Worm (Caenorhabditis elegans): ENCODE measurements around the gene slt-1.

slt-1 gene

DNA sequence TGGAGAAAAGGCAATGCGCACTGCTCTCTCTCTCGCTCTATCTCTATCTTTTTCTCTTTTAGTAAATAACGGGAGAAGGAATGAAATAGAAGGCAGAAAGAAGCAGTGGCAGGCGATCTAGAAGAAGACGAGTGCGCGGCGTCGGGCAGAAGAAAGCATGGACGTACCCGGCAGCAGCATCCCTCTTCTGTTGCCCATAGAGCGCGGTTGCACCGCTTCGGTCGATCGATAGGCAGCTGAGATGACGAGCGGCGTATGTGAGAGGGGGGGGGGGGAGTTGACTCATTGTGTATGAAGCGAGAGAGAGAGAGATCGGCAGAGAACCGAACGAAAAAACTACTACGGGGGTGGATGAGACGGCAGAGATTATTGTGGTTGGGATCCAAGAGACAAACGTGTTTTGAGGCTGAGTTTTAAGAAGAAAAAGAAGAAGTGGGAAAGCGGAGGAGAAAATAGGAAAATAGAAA is 34.1 kb downstream of the slt-1 start (continued):
- TF ChIP-seq unc-62 (GFP tag; optimal IDR thresholded peaks at IDR 0.05 in 1 of 2) (peak in 1 of 2 experiments; percentile 70), unc-62 (tag; optimal IDR thresholded peaks at IDR 0.05) (peak; percentile 3), ceh-82 (tag; optimal IDR thresholded peaks at IDR 0.05) (no peak), gei-8 (GFP tag; optimal IDR thresholded peaks at IDR 0.05) (peak; percentile 82), tra-1 (GFP tag; IDR thresholded peaks at IDR 0.05) (peak; percentile 76), lin-1 (GFP tag; IDR thresholded peaks at IDR 0.05) (0 out of 2 replicates have a peak, but pooled peaks have one; percentile 52), lin-39 (tag; optimal IDR thresholded peaks at IDR 0.05) (no peak), snpc-1.2 (GFP tag; IDR thresholded peaks at IDR 0.05) (0 out of 2 replicates have a peak, but pooled peaks have one; percentile 24), aly-2 (tag; optimal IDR thresholded peaks at IDR 0.05) (no peak), ceh-62 (tag; optimal IDR thresholded peaks at IDR 0.05) (no peak), nhr-11 (tag; optimal IDR thresholded peaks at IDR 0.05) (peak; percentile 92), nhr-48 (tag; optimal IDR thresholded peaks at IDR 0.05) (peak; percentile 91), F49E8.2 (tag; optimal IDR thresholded peaks at IDR 0.05; ENCODE audit: borderline replicate concordance) (no peak), dmd-8 (GFP tag; IDR thresholded peaks at IDR 0.05) (no peak), lim-7 (GFP tag; IDR thresholded peaks at IDR 0.05) (no peak), egl-43 (GFP tag; IDR thresholded peaks at IDR 0.05) (peak; percentile 95), F10B5.3 (tag; optimal IDR thresholded peaks at IDR 0.05) (peak; percentile 36), attf-4 (tag; optimal IDR thresholded peaks at IDR 0.05) (no peak), D1046.2 (GFP tag; IDR thresholded peaks at IDR 0.05) (no peak), dmd-9 (GFP tag; IDR thresholded peaks at IDR 0.05) (0 out of 2 replicates have a peak, but pooled peaks have one; percentile 65), hif-1 (tag; optimal IDR thresholded peaks at IDR 0.05) (peak; percentile 31 to 88), dpl-1 (GFP tag; optimal IDR thresholded peaks at IDR 0.05) (peak; percentile 63), ZK337.2 (GFP tag; IDR thresholded peaks at IDR 0.05) (0 out of 2 replicates have a peak, but pooled peaks have one; percentile 44), daf-12 (tag; optimal IDR thresholded peaks at IDR 0.05) (no peak), nhr-102 (tag; optimal IDR thresholded peaks at IDR 0.05) (peak; percentile 75), aha-1 (tag) (peak; percentile 99), set-16 (GFP tag; IDR thresholded peaks at IDR 0.05) (peak; percentile 99), T20F7.1 (GFP tag; optimal IDR thresholded peaks at IDR 0.05) (peak; percentile 81), nhr-77 (tag; optimal IDR thresholded peaks at IDR 0.05) (peak; percentile 76), nhr-25 (tag; optimal IDR thresholded peaks at IDR 0.05; ENCODE audit: borderline replicate concordance, insufficient read depth) (peak; percentile 91), vab-7 (GFP tag; IDR thresholded peaks at IDR 0.05) (peak; percentile 58; the same call in 1 of the 2 replicates), mes-2 (tag; optimal IDR thresholded peaks at IDR 0.05; ENCODE audit: poor library complexity, severe bottlenecking) (peak; percentile 76), Y75B8A.6 (GFP tag; IDR thresholded peaks at IDR 0.05) (no peak), ceh-28 (tag; optimal IDR thresholded peaks at IDR 0.05) (peak; percentile 90), nhr-41 (GFP tag; IDR thresholded peaks at IDR 0.05) (no peak), daf-8 (GFP tag; IDR thresholded peaks at IDR 0.05) (no peak), unc-39 (tag; optimal IDR thresholded peaks at IDR 0.05) (no peak), lsy-2 (tag; optimal IDR thresholded peaks at IDR 0.05) (peak; percentile 73 to 88), ztf-7 (tag; optimal IDR thresholded peaks at IDR 0.05) (no peak), F37D6.2 (tag; optimal IDR thresholded peaks at IDR 0.05) (peak; percentile 92), madf-5 (GFP tag; IDR thresholded peaks at IDR 0.05) (no peak), Y105C5A.15 (GFP tag; IDR thresholded peaks at IDR 0.05) (no peak), spr-3 (GFP tag; optimal IDR thresholded peaks at IDR 0.05) (peak; percentile 69), ama-1 (optimal IDR thresholded peaks at IDR 0.05) (no peak), saeg-2 (GFP tag; IDR thresholded peaks at IDR 0.05) (no peak; the same call in 1 of the 2 replicates), zfp-2 (tag; optimal IDR thresholded peaks at IDR 0.05) (peak; percentile 58), R02D3.7 (tag; optimal IDR thresholded peaks at IDR 0.05) (no peak), unc-130 (GFP tag; optimal IDR thresholded peaks at IDR 0.05) (no peak), mxl-3 (GFP tag; optimal IDR thresholded peaks at IDR 0.05) (peak; percentile 97), sdz-12 (GFP tag; optimal IDR thresholded peaks at IDR 0.05) (no peak), ces-1 (GFP tag; optimal IDR thresholded peaks at IDR 0.05) (no peak)

Data from whole organism, L4 larva.